Fruit fly (Drosophila melanogaster) whole organism, prepupa: Measurements from ENCODE around the gene CG4743.

Source experiments
- Blimp-1 ChIP-seq: fragments of 200-800 bp; sonication (Bioruptor generic); optimal IDR thresholded peaks from 3 replicates; lab custom pipeline; 2017; ENCODE audit warnings: missing biosample characterization, missing genetic modification characterization, mild to moderate bottlenecking, moderate library complexity, missing genetic modification reagents
- CG6163 ChIP-seq: fragments of 200-800 bp; sonication (Bioruptor generic); IDR thresholded peaks from 3 replicates; pipeline ENCODE4 v1.3.6; 2022; ENCODE audit warnings: missing biosample characterization, missing genetic modification characterization
- lz ChIP-seq: fragments of 200-800 bp; sonication (Bioruptor generic); optimal IDR thresholded peaks from 3 replicates; lab custom pipeline; 2016; ENCODE audit warnings: missing biosample characterization, missing genetic modification characterization

dm6 chr3R:25684859-25685258, 4.5 kb upstream of the CG4743 start, which contains the start of gene RpL27:
- peak; percentile 80 for TF ChIP-seq CG6163 (GFP tag; lab: Robert Waterston, UW)
- peak; percentile 66 for TF ChIP-seq Blimp-1
- TF ChIP-seq lz (GFP tag; lab: Kevin White, UChicago), result peak; percentile 78
